Fruit fly (Drosophila melanogaster) whole organism, embryonic: ENCODE data around the gene CG10347.
A peak's percentile ranks its signal among the peaks of the same experiment; 100 is the strongest.

Source experiments
- Abd-B ChIP-seq: fragments of 200-800 bp; sonication (Bioruptor generic); optimal IDR thresholded peaks from 2 replicates; lab custom pipeline; 2018; ENCODE audit warnings: missing biosample characterization, mild to moderate bottlenecking, missing genetic modification characterization, moderate library complexity
- CG10979 ChIP-seq: fragments of 200-800 bp; sonication (Bioruptor generic); optimal IDR thresholded peaks from 2 replicates; lab custom pipeline; 2018; ENCODE audit warnings: missing biosample characterization, mild to moderate bottlenecking, missing genetic modification characterization, moderate library complexity
- CG11398 ChIP-seq: fragments of 200-800 bp; sonication (Bioruptor generic); optimal IDR thresholded peaks from 2 replicates; lab custom pipeline; 2016; ENCODE audit warnings: missing biosample characterization, missing genetic modification characterization
- CG11560 ChIP-seq: fragments of 200-800 bp; sonication (Bioruptor generic); IDR thresholded peaks from 3 replicates; pipeline ENCODE4 v1.3.6; 2022; ENCODE audit warnings: missing biosample characterization, missing genetic modification characterization
- CG12071 ChIP-seq: fragments of 200-800 bp; sonication (Bioruptor generic); optimal IDR thresholded peaks from 3 replicates; lab custom pipeline; 2018; ENCODE audit warnings: missing biosample characterization, mild to moderate bottlenecking, missing genetic modification characterization
- CG13123 ChIP-seq: fragments of 200-800 bp; sonication (Bioruptor generic); optimal IDR thresholded peaks from 2 replicates; lab custom pipeline; 2016; ENCODE audit warnings: missing biosample characterization, missing genetic modification characterization
- CG13296 ChIP-seq: fragments of 200-800 bp; sonication (Bioruptor generic); optimal IDR thresholded peaks from 3 replicates; lab custom pipeline; 2018; ENCODE audit warnings: missing biosample characterization, mild to moderate bottlenecking, missing genetic modification characterization
- CG13624 ChIP-seq: fragments of 200-800 bp; sonication (Bioruptor generic); optimal IDR thresholded peaks from 2 replicates; lab custom pipeline; 2016; ENCODE audit warnings: missing biosample characterization, missing genetic modification characterization
- CG17385 ChIP-seq: fragments of 200-800 bp; sonication (Bioruptor generic); optimal IDR thresholded peaks from 3 replicates; lab custom pipeline; 2018; ENCODE audit warnings: missing biosample characterization, mild to moderate bottlenecking, missing genetic modification characterization
- CG17829 ChIP-seq: fragments of 200-800 bp; optimal IDR thresholded peaks from 2 replicates; lab custom pipeline; 2019; ENCODE audit warnings: missing biosample characterization, mild to moderate bottlenecking, missing genetic modification characterization, moderate library complexity
- CG18262 ChIP-seq: fragments of 200-800 bp; optimal IDR thresholded peaks from 3 replicates; lab custom pipeline; 2019; ENCODE audit warnings: missing biosample characterization, mild to moderate bottlenecking, missing genetic modification characterization, moderate library complexity
- CG1832 ChIP-seq: fragments of 200-800 bp; sonication (Bioruptor generic); optimal IDR thresholded peaks from 2 replicates; lab custom pipeline; 2017; ENCODE audit warnings: missing biosample characterization, mild to moderate bottlenecking, missing genetic modification characterization, inconsistent platforms
- CG18619 ChIP-seq: fragments of 200-800 bp; sonication (Bioruptor generic); optimal IDR thresholded peaks from 3 replicates; lab custom pipeline; 2017; ENCODE audit warnings: missing biosample characterization, mild to moderate bottlenecking, missing genetic modification characterization
- CG31388 ChIP-seq: fragments of 200-800 bp; sonication (Bioruptor generic); optimal IDR thresholded peaks from 2 replicates; lab custom pipeline; 2016; ENCODE audit warnings: missing biosample characterization, missing genetic modification characterization
- CG3163 ChIP-seq: fragments of 200-800 bp; sonication (Bioruptor generic); optimal IDR thresholded peaks from 3 replicates; lab custom pipeline; 2016; ENCODE audit warnings: missing biosample characterization, missing genetic modification characterization
- CG4282 ChIP-seq: fragments of 200-800 bp; sonication (Bioruptor generic); optimal IDR thresholded peaks from 2 replicates; lab custom pipeline; 2016; ENCODE audit warnings: missing biosample characterization, missing genetic modification characterization
- CG4404 ChIP-seq: fragments of 200-800 bp; sonication (Bioruptor generic); IDR thresholded peaks from 2 replicates; pipeline ENCODE4 v1.3.6; 2022; ENCODE audit warnings: missing biosample characterization, missing genetic modification characterization
- CG4707 ChIP-seq: fragments of 200-800 bp; sonication (Bioruptor generic); optimal IDR thresholded peaks from 2 replicates; lab custom pipeline; 2018; ENCODE audit warnings: missing biosample characterization, mild to moderate bottlenecking, missing genetic modification characterization, moderate library complexity
- CG4854 ChIP-seq: fragments of 200-800 bp; sonication (Bioruptor generic); optimal IDR thresholded peaks from 2 replicates; lab custom pipeline; 2016; ENCODE audit warnings: missing biosample characterization, missing genetic modification characterization, inconsistent platforms
- CG7357 ChIP-seq: fragments of 200-800 bp; sonication (Bioruptor generic); IDR thresholded peaks from 3 replicates; pipeline ENCODE4 v1.3.6; 2022; ENCODE audit warnings: missing biosample characterization, missing genetic modification characterization
- CG9797 ChIP-seq: fragments of 200-800 bp; sonication (Bioruptor generic); optimal IDR thresholded peaks from 3 replicates; lab custom pipeline; 2018; ENCODE audit warnings: missing biosample characterization, mild to moderate bottlenecking, missing genetic modification characterization
- CTCF ChIP-seq: fragments of 200-800 bp; sonication (Bioruptor generic); optimal IDR thresholded peaks from 2 replicates; lab custom pipeline; 2017; ENCODE audit warnings: missing biosample characterization, mild to moderate bottlenecking, missing genetic modification characterization, moderate library complexity
- Deaf1 ChIP-seq: fragments of 200-800 bp; optimal IDR thresholded peaks from 3 replicates; lab custom pipeline; 2019; ENCODE audit warnings: missing biosample characterization, mild to moderate bottlenecking, missing genetic modification characterization, moderate library complexity
- Dfd ChIP-seq, 2 experiments: fragments of >200 bp; optimal IDR thresholded peaks; 2 replicates each; lab custom pipeline; 2017; ENCODE audit warnings: missing biosample characterization in 2 of 2, missing genetic modification characterization in 2 of 2
- Dip3 ChIP-seq: fragments of 200-800 bp; sonication (Bioruptor generic); optimal IDR thresholded peaks from 3 replicates; lab custom pipeline; 2016; ENCODE audit warnings: missing biosample characterization, missing genetic modification characterization
- Doc2 ChIP-seq: fragments of 200-800 bp; sonication (Bioruptor generic); IDR thresholded peaks from 2 replicates; pipeline ENCODE4 v1.3.6; 2022; ENCODE audit warnings: missing biosample characterization, missing genetic modification characterization
- Fer1 ChIP-seq: fragments of 200-800 bp; sonication (Bioruptor generic); optimal IDR thresholded peaks from 2 replicates; lab custom pipeline; 2017; ENCODE audit warnings: missing biosample characterization, mild to moderate bottlenecking, missing genetic modification characterization
- Fer2 ChIP-seq: fragments of 200-800 bp; sonication (Bioruptor generic); optimal IDR thresholded peaks from 2 replicates; lab custom pipeline; 2018; ENCODE audit warnings: missing biosample characterization, mild to moderate bottlenecking, missing genetic modification characterization, moderate library complexity
- Fer3 ChIP-seq: fragments of 200-800 bp; sonication (Bioruptor generic); optimal IDR thresholded peaks from 2 replicates; lab custom pipeline; 2018; ENCODE audit warnings: missing biosample characterization, mild to moderate bottlenecking, missing genetic modification characterization, moderate library complexity
- Myb ChIP-seq: fragments of 200-800 bp; sonication (Bioruptor generic); optimal IDR thresholded peaks from 2 replicates; lab custom pipeline; 2016; ENCODE audit warnings: missing biosample characterization, missing genetic modification characterization
- Nf-YA ChIP-seq: fragments of 200-800 bp; sonication (Bioruptor generic); IDR thresholded peaks from 2 replicates; pipeline ENCODE4 v1.3.6; 2022; ENCODE audit warnings: missing biosample characterization, missing genetic modification characterization
- Six4 ChIP-seq: fragments of 200-800 bp; sonication (Bioruptor generic); optimal IDR thresholded peaks from 2 replicates; lab custom pipeline; 2016; ENCODE audit warnings: missing biosample characterization, missing genetic modification characterization
- Sox102F ChIP-seq: fragments of 200-800 bp; sonication (Bioruptor generic); optimal IDR thresholded peaks from 2 replicates; lab custom pipeline; 2018; ENCODE audit warnings: missing biosample characterization, mild to moderate bottlenecking, missing genetic modification characterization, moderate library complexity
- amos ChIP-seq: fragments of 200-800 bp; sonication (Bioruptor generic); IDR thresholded peaks from 2 replicates; pipeline ENCODE4 v1.3.6; 2022; ENCODE audit warnings: missing biosample characterization, missing genetic modification characterization; ENCODE audit not compliant: partially characterized antibody
- ato ChIP-seq: fragments of 200-800 bp; sonication (Bioruptor generic); IDR thresholded peaks from 2 replicates; pipeline ENCODE4 v1.3.6; 2022; ENCODE audit warnings: missing biosample characterization, missing genetic modification characterization; ENCODE audit not compliant: partially characterized antibody
- bab2 ChIP-seq: fragments of 200-800 bp; sonication (Bioruptor generic); optimal IDR thresholded peaks from 2 replicates; lab custom pipeline; 2016; ENCODE audit warnings: missing biosample characterization, missing genetic modification characterization
- ci ChIP-seq: fragments of 200-800 bp; sonication (Bioruptor generic); IDR thresholded peaks from 3 replicates; pipeline ENCODE4 v1.3.6; 2022; ENCODE audit warnings: missing biosample characterization, missing genetic modification characterization
- ems ChIP-seq: fragments of 200-800 bp; sonication (Bioruptor generic); optimal IDR thresholded peaks from 3 replicates; lab custom pipeline; 2016; ENCODE audit warnings: missing biosample characterization, missing genetic modification characterization
- eve ChIP-seq, 2 experiments: fragments of >200 bp; optimal IDR thresholded peaks; 2 replicates each; lab custom pipeline; 2017; ENCODE audit warnings: missing biosample characterization in 2 of 2, missing genetic modification characterization in 2 of 2
- gcm ChIP-seq: fragments of 200-800 bp; sonication (Bioruptor generic); optimal IDR thresholded peaks from 2 replicates; lab custom pipeline; 2019; ENCODE audit warnings: missing biosample characterization, mild to moderate bottlenecking, missing genetic modification characterization, moderate library complexity
- gro ChIP-seq: fragments of 200-800 bp; sonication (Bioruptor generic); optimal IDR thresholded peaks from 2 replicates; lab custom pipeline; 2016; ENCODE audit warnings: missing biosample characterization, missing genetic modification characterization
- kah ChIP-seq: fragments of 200-800 bp; sonication (Bioruptor generic); optimal IDR thresholded peaks from 2 replicates; lab custom pipeline; 2018; ENCODE audit warnings: missing biosample characterization, mild to moderate bottlenecking, missing genetic modification characterization
- luna ChIP-seq: fragments of 200-800 bp; sonication (Bioruptor generic); optimal IDR thresholded peaks from 2 replicates; lab custom pipeline; 2016; ENCODE audit warnings: missing biosample characterization, missing genetic modification characterization
- mld ChIP-seq: fragments of 200-800 bp; sonication (Bioruptor generic); IDR thresholded peaks from 3 replicates; pipeline ENCODE4 v1.3.6; 2022; ENCODE audit warnings: missing biosample characterization, missing genetic modification characterization; ENCODE audit not compliant: partially characterized antibody
- nmo ChIP-seq: fragments of 200-800 bp; sonication (Bioruptor generic); optimal IDR thresholded peaks from 2 replicates; lab custom pipeline; 2018; ENCODE audit warnings: missing biosample characterization, mild to moderate bottlenecking, missing genetic modification characterization, moderate library complexity
- otp ChIP-seq: fragments of 200-800 bp; sonication (Bioruptor generic); IDR thresholded peaks from 3 replicates; pipeline ENCODE4, ENCODE4 v1.3.6; 2022; ENCODE audit warnings: missing biosample characterization, missing genetic modification characterization
- stc ChIP-seq: fragments of 200-800 bp; sonication (Bioruptor generic); IDR thresholded peaks from 2 replicates; pipeline ENCODE4 v1.3.6; 2022; ENCODE audit warnings: missing biosample characterization, missing genetic modification characterization
- tap ChIP-seq: fragments of 200-800 bp; optimal IDR thresholded peaks from 3 replicates; lab custom pipeline; 2019; ENCODE audit warnings: missing biosample characterization, mild to moderate bottlenecking, missing genetic modification characterization, moderate library complexity
- toy ChIP-seq: fragments of 200-800 bp; sonication (Bioruptor generic); IDR thresholded peaks from 2 replicates; pipeline ENCODE4 v1.3.6; 2022; ENCODE audit warnings: missing biosample characterization, missing genetic modification characterization
- usp ChIP-seq: fragments of >200 bp; optimal IDR thresholded peaks from 2 replicates; lab custom pipeline; 2017; ENCODE audit warnings: missing biosample characterization, missing genetic modification characterization
- vfl ChIP-seq: fragments of 200-800 bp; sonication (Bioruptor generic); optimal IDR thresholded peaks from 2 replicates; lab custom pipeline; 2016; ENCODE audit warnings: missing biosample characterization, missing genetic modification characterization

CG10347 gene

DNA sequence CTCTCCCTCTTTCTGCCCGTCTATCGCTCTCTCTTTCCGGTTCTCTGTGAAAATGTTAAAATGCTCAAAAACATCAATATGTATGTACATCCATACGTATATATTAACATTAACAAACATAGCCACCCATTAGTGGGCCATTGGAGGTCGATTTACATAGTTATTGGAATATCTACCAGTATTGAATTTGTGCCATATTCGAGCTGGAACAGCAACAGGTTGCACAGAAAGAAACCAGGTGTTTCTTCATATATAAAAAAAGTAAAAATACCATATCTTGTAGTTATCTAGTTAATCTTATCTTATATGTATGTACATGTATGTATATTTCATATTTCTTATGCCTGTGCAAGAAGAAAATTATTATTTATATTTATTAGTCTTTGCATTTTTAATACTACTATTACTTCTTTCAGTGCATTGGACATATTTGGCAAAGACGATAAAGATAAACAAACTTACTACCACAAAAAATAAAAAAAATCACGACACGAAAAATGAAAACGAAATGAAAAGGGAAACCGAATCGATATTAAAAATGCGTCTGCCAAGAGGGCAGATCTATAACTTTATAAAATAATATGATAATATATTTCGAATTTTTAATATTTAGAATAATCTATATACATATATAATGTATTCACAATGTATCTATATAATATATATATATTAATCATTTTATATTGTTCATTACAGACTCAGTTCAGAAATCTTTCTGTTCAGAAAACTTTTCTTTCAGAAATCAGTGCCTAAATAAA lies 6.0 kb downstream of the CG10347 start (continued):
- TF ChIP-seq eve (GFP tag; optimal IDR thresholded peaks at IDR 0.05; lab: Kevin White, UChicago): no peak
- TF ChIP-seq CG4854: no peak
- TF ChIP-seq nmo (GFP tag; lab: Kevin White, UChicago): peak; percentile 34
- no peak for TF ChIP-seq CG1832 (GFP tag; lab: Kevin White, UChicago)
- no peak for TF ChIP-seq Dip3 (GFP tag; lab: Kevin White, UChicago)
- no peak for TF ChIP-seq CG18619
- TF ChIP-seq Doc2 (GFP tag; lab: Robert Waterston, UW): no peak
- TF ChIP-seq ci (GFP tag; lab: Robert Waterston, UW): no peak
- no peak for TF ChIP-seq luna (GFP tag; lab: Kevin White, UChicago)
- TF ChIP-seq Dfd (GFP tag; optimal IDR thresholded peaks at IDR 0.05; lab: Kevin White, UChicago): no peak
- TF ChIP-seq CG18262 (tag; lab: Kevin White, UChicago): peak; percentile 57
- TF ChIP-seq Six4: no peak
- TF ChIP-seq toy (GFP tag; lab: Robert Waterston, UW): no peak
- TF ChIP-seq CG10979 (tag; lab: Kevin White, UChicago): peak; percentile 21
- no peak for TF ChIP-seq CG3163
- no peak for TF ChIP-seq Abd-B (GFP tag; lab: Kevin White, UChicago)
- TF ChIP-seq usp (GFP tag; lab: Kevin White, UChicago): no peak
- TF ChIP-seq Nf-YA (GFP tag; lab: Robert Waterston, UW): 0 out of 2 replicates have a peak, but pooled peaks have one; percentile 28
- TF ChIP-seq CG11560 (tag; lab: Robert Waterston, UW): no peak
- TF ChIP-seq CG7357 (GFP tag; lab: Robert Waterston, UW): no peak
- no peak for TF ChIP-seq CG4404
- TF ChIP-seq CG31388 (GFP tag; lab: Kevin White, UChicago): no peak
- peak; percentile 77 for TF ChIP-seq stc (GFP tag; lab: Robert Waterston, UW)
- peak; percentile 50 for TF ChIP-seq tap (tag; lab: Kevin White, UChicago)
- peak; percentile 42 for TF ChIP-seq Fer1
- no peak for TF ChIP-seq bab2 (GFP tag; lab: Kevin White, UChicago)
- peak; percentile 23 for TF ChIP-seq CG13296
- no peak for TF ChIP-seq kah (GFP tag; lab: Kevin White, UChicago)
- peak; percentile 4 for TF ChIP-seq CG12071 (GFP tag; lab: Kevin White, UChicago)
- TF ChIP-seq Fer2: peak; percentile 17
- no peak for TF ChIP-seq ems (GFP tag; lab: Kevin White, UChicago)
- no peak for TF ChIP-seq mld (GFP tag; lab: Robert Waterston, UW)
- TF ChIP-seq gro (GFP tag; lab: Kevin White, UChicago): no peak
- no peak for TF ChIP-seq vfl (GFP tag; lab: Kevin White, UChicago)
- peak; percentile 25 for TF ChIP-seq CG17385 (GFP tag; lab: Kevin White, UChicago)
- 0 out of 3 replicates have a peak, but pooled peaks have one; percentile 20 for TF ChIP-seq otp
- no peak for TF ChIP-seq CTCF
- no peak for TF ChIP-seq CG13123 (GFP tag; lab: Kevin White, UChicago)
- no peak for TF ChIP-seq amos (GFP tag; lab: Robert Waterston, UW)
- TF ChIP-seq CG4707 (GFP tag; lab: Kevin White, UChicago): no peak
- TF ChIP-seq CG13624 (GFP tag; lab: Kevin White, UChicago): no peak
- TF ChIP-seq CG17829 (tag; lab: Kevin White, UChicago): peak; percentile 34
- no peak for TF ChIP-seq ato (GFP tag; lab: Robert Waterston, UW)
- no peak for TF ChIP-seq CG4282 (GFP tag; lab: Kevin White, UChicago)
- no peak for TF ChIP-seq CG11398 (GFP tag; lab: Kevin White, UChicago)
- peak; percentile 16 for TF ChIP-seq gcm (GFP tag; lab: Kevin White, UChicago)
- TF ChIP-seq Fer3 (tag; lab: Kevin White, UChicago): peak; percentile 48
- TF ChIP-seq Deaf1 (tag; lab: Kevin White, UChicago): peak; percentile 20
- TF ChIP-seq CG9797 (GFP tag; lab: Kevin White, UChicago): no peak
- TF ChIP-seq Sox102F (GFP tag; lab: Kevin White, UChicago): peak; percentile 79
- TF ChIP-seq Myb (GFP tag; lab: Kevin White, UChicago): no peak
